Fruit fly (Drosophila melanogaster) whole organism, adult: ENCODE data around the gene Ptp10D.

ENCODE experiments used
- CG1620 ChIP-seq: fragments of 200-800 bp; sonication (Bioruptor generic); optimal IDR thresholded peaks from 2 replicates; lab custom pipeline; 2016; ENCODE audit warnings: missing biosample characterization, missing genetic modification characterization
- CG33017 ChIP-seq: fragments of 200-800 bp; sonication (Bioruptor generic); optimal IDR thresholded peaks from 2 replicates; lab custom pipeline; 2018; ENCODE audit warnings: missing biosample characterization, mild to moderate bottlenecking, missing genetic modification characterization, moderate library complexity
- CG5204 ChIP-seq: fragments of 200-800 bp; sonication (Bioruptor generic); optimal IDR thresholded peaks from 2 replicates; lab custom pipeline; 2016; ENCODE audit warnings: missing biosample characterization, missing genetic modification characterization
- Crg-1 ChIP-seq: fragments of 200-800 bp; sonication (Bioruptor generic); optimal IDR thresholded peaks from 2 replicates; lab custom pipeline; 2016; ENCODE audit warnings: missing biosample characterization, missing genetic modification characterization
- Hr96 ChIP-seq: fragments of 200-800 bp; sonication (Bioruptor generic); optimal IDR thresholded peaks from 2 replicates; lab custom pipeline; 2016; ENCODE audit warnings: missing biosample characterization, missing genetic modification characterization
- ovo ChIP-seq: fragments of 200-800 bp; sonication (Bioruptor generic); optimal IDR thresholded peaks from 2 replicates; lab custom pipeline; 2016; ENCODE audit warnings: missing biosample characterization, missing genetic modification characterization
- pad ChIP-seq: fragments of 200-800 bp; sonication (Bioruptor generic); optimal IDR thresholded peaks from 3 replicates; lab custom pipeline; 2017; ENCODE audit warnings: missing biosample characterization, missing genetic modification characterization, mild to moderate bottlenecking, moderate library complexity, missing genetic modification reagents
- toe ChIP-seq: fragments of 200-800 bp; sonication (Bioruptor generic); optimal IDR thresholded peaks from 2 replicates; lab custom pipeline; 2016; ENCODE audit warnings: missing biosample characterization, missing genetic modification characterization

- TF ChIP-seq ovo (GFP tag; lab: Kevin White, UChicago) (no peak), pad (GFP tag; lab: Kevin White, UChicago) (no peak), CG1620 (no peak), Crg-1 (GFP tag; lab: Kevin White, UChicago) (no peak), toe (GFP tag; lab: Kevin White, UChicago) (no peak), CG5204 (GFP tag; lab: Kevin White, UChicago) (no peak), CG33017 (tag; lab: Kevin White, UChicago) (no peak), Hr96 (GFP tag; lab: Kevin White, UChicago) (no peak)
Observed at dm6 chrX:11680405-11680804, 58.6 kb downstream of the Ptp10D start.
